Worm (Caenorhabditis elegans): ENCODE data around the gene zag-1.

zag-1 gene

ce11 chrIV:3847489-3847888 is 8.2 kb upstream of the zag-1 start:
- TF ChIP-seq madf-3 (GFP tag; IDR thresholded peaks at IDR 0.05), result 0 out of 2 replicates have a peak, but pooled peaks have one; percentile 19
- no peak for TF ChIP-seq nfyb-1 (GFP tag; IDR thresholded peaks at IDR 0.05)
- no peak for TF ChIP-seq hsf-1 (GFP tag; IDR thresholded peaks at IDR 0.05)
- TF ChIP-seq cebp-1 (GFP tag; IDR thresholded peaks at IDR 0.05), result no peak
- TF ChIP-seq cebp-1 (tag; optimal IDR thresholded peaks at IDR 0.05), result no peak
- TF ChIP-seq pbrm-1 (GFP tag; IDR thresholded peaks at IDR 0.05), result no peak
- TF ChIP-seq unc-62 (GFP tag; optimal IDR thresholded peaks at IDR 0.05), result no peak
- peak; percentile 40; the same call in 1 of the 2 replicates for TF ChIP-seq zfh-2 (GFP tag; conservative IDR thresholded peaks at IDR 0.05)
- no peak for TF ChIP-seq C17E4.6 (GFP tag; IDR thresholded peaks at IDR 0.05)
- no peak for TF ChIP-seq C06A6.2 (GFP tag; conservative IDR thresholded peaks at IDR 0.05)
- TF ChIP-seq dox-1 (GFP tag; IDR thresholded peaks at IDR 0.05), result no peak
- no peak for TF ChIP-seq rpc-1 (optimal IDR thresholded peaks at IDR 0.05)
- TF ChIP-seq rpc-1 (tag; optimal IDR thresholded peaks at IDR 0.05), result no peak

DNA sequence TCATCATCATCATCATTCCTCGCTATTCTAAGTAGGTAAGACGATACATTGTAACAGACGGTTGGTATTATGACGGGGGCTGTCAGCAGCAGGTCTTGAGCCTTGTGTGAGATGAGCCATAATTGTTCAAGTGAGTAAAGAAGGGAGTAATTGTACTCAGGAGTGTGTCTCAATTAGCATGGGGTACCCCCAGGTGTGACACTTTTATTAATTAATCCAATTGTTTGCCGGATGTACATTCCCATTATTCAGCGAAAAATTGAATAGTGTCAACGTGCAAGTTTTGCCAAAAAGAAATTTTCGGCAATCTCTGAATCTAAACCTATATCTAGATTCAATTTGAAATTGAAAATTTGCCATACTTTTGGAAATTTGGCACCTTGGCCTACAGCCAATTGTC is 6.7 kb upstream of the zag-1 start:
- TF ChIP-seq somi-1 (GFP tag; optimal IDR thresholded peaks at IDR 0.05) (no peak), gei-17 (GFP tag; optimal IDR thresholded peaks at IDR 0.05) (no peak), tlf-1 (GFP tag; optimal IDR thresholded peaks at IDR 0.05) (no peak), aptf-3 (GFP tag; IDR thresholded peaks at IDR 0.05) (no peak), efl-1 (GFP tag; optimal IDR thresholded peaks at IDR 0.05) (no peak), ccch-3 (GFP tag; optimal IDR thresholded peaks at IDR 0.05) (no peak), madf-3 (GFP tag; IDR thresholded peaks at IDR 0.05) (no peak), chd-7 (tag; optimal IDR thresholded peaks at IDR 0.05) (no peak), ztf-22 (GFP tag; optimal IDR thresholded peaks at IDR 0.05) (no peak), rec-8 (tag; optimal IDR thresholded peaks at IDR 0.05) (no peak), attf-6 (GFP tag; IDR thresholded peaks at IDR 0.05) (no peak), attf-3 (GFP tag; conservative IDR thresholded peaks at IDR 0.05) (no peak)

- TF ChIP-seq mcd-1 (GFP tag; IDR thresholded peaks at IDR 0.05), result no peak
- TF ChIP-seq fkh-3 (tag; optimal IDR thresholded peaks at IDR 0.05), result no peak
- TF ChIP-seq cebp-2 (GFP tag; IDR thresholded peaks at IDR 0.05), result no peak
- TF ChIP-seq tbp1 (GFP tag; optimal IDR thresholded peaks at IDR 0.05), result no peak
- no peak for TF ChIP-seq nfya-2 (GFP tag; IDR thresholded peaks at IDR 0.05)
Measured at ce11 chrIV:3853557-3853956, 2.1 kb upstream of the zag-1 start.

DNA sequence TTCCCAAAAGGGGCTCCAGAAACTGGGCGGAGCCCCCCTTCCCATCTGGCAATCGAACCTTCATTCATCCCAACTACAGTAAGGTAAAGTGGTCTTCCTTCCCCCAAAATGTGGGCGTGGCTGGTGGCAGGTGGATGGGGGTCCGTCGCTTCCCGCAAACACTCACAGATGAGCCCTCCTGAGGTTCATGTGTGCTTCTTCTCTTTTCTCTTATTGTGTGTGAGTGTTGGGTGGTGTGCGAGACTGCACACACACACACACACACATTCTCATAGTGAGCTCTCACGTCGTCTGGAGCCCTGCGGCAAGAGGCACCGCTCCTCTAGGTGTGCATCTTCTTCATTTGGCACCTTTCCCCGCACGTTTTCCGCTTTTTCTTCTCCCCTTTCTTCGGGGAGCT is 1.0 kb upstream of the zag-1 start:
- TF ChIP-seq B0261.1 (tag; optimal IDR thresholded peaks at IDR 0.05), result no peak
- no peak for TF ChIP-seq tbp1 (GFP tag; optimal IDR thresholded peaks at IDR 0.05)
- no peak for TF ChIP-seq dpff-1 (tag; optimal IDR thresholded peaks at IDR 0.05)
- TF ChIP-seq dox-1 (GFP tag; IDR thresholded peaks at IDR 0.05), result peak; percentile 30; the same call in 1 of the 2 replicates
- no peak for TF ChIP-seq aptf-2 (GFP tag; conservative IDR thresholded peaks at IDR 0.05)
- TF ChIP-seq gei-17 (GFP tag; optimal IDR thresholded peaks at IDR 0.05), result no peak
- no peak for TF ChIP-seq attf-6 (GFP tag; IDR thresholded peaks at IDR 0.05)
- no peak for TF ChIP-seq tlf-1 (GFP tag; optimal IDR thresholded peaks at IDR 0.05)
- no peak for TF ChIP-seq nfya-1 (tag; optimal IDR thresholded peaks at IDR 0.05; ENCODE audit: borderline replicate concordance, insufficient read depth)
- TF ChIP-seq lin-40 (tag; optimal IDR thresholded peaks at IDR 0.05), result no peak
- no peak for TF ChIP-seq F22D6.2 (tag; optimal IDR thresholded peaks at IDR 0.05)
- TF ChIP-seq ceh-40 (GFP tag; IDR thresholded peaks at IDR 0.05), result no peak
- no peak for TF ChIP-seq nfyb-1 (GFP tag; IDR thresholded peaks at IDR 0.05)
- TF ChIP-seq B0035.1 (tag; optimal IDR thresholded peaks at IDR 0.05), result no peak
- no peak for TF ChIP-seq F49E8.2 (tag; optimal IDR thresholded peaks at IDR 0.05; ENCODE audit: insufficient read depth)
- TF ChIP-seq repo-1 (tag; optimal IDR thresholded peaks at IDR 0.05), result no peak
- peak; percentile 50 for TF ChIP-seq zfh-2 (GFP tag; conservative IDR thresholded peaks at IDR 0.05)
- no peak for TF ChIP-seq athp-1 (tag; optimal IDR thresholded peaks at IDR 0.05)

All from whole organism, young adult.